Worm (Caenorhabditis elegans) whole organism, dauer: ENCODE measurements around the gene C53A5.17.

Source experiments
- unc-62 ChIP-seq: sonication (generic microtip); optimal IDR thresholded peaks from 2 replicates; lab custom pipeline; 2017; ENCODE audit warnings: missing biosample characterization, missing genetic modification reagents, missing genetic modification characterization

C53A5.17 gene

DNA sequence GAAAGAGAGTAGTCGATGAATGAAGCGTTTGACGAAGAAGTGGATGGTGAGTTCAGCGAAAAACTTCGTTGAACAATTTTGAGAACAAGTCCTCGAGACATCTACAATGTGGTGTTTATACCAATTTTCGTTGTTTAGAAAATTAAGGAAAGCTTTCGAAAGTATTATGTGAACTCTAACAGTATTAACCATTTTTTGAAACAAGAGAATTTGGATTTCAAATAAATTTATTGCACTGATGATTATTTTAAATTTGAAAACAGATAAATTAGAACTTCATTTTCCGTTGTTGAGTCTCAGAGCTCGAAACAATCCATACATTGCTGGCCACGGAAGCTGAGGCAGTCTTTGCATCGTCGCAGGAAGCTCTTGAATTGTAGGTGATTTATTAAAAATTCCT lies 1.6 kb upstream of the C53A5.17 start, which contains the start of gene C53A5.16:
Gene C53A5.16 (minus strand): TSS at position 101 of the 400 bp plus-strand sequence.
- no peak for TF ChIP-seq unc-62 (GFP tag; lab: Kevin White, UChicago)

DNA sequence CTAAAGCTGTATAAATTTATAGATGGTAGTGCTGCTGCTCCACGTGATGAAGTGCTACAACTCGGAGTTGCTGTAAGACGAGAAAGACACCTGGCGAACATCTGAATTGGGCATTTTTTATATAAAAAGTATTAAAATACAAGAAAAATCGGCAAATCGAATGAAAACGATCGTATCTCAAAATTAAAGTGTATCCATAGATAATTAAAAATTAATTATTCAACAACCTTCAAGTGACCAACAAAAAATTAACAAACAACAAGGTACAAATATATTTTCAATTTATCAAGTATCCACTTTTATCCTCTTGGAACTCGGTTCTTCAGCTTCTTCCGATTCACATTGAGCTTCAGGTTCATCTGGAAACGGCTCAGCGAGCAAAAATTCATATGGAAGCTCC lies 1.6 kb downstream of the C53A5.17 start, which contains the start of gene R02D5.8:
Gene R02D5.8 (minus strand): TSS at position 101 of the 400 bp plus-strand sequence.
- TF ChIP-seq unc-62 (GFP tag; lab: Kevin White, UChicago): no peak

DNA sequence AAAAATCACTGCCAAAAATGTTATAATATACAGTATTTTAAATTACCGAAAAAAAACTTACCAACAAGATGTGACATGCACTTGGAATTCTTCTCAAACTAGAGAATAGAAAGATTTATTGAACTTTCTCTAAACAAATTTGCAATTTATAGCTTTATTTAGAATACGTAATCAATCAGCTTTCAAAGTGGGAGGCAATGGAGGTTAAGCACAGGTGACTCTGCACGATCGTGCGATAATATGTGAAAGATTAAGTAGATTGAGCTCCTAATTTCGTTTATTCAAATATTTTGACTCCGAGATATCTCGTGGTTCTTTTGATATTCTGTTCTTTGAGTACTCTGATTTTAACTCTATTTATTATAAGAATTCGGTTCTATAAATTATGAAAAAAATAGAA lies 2.9 kb downstream of the C53A5.17 start, which contains the start of gene R02D5.6:
Gene R02D5.6 (minus strand): TSS at position 101 of the 400 bp plus-strand sequence.
- TF ChIP-seq unc-62 (GFP tag; lab: Kevin White, UChicago): no peak

DNA sequence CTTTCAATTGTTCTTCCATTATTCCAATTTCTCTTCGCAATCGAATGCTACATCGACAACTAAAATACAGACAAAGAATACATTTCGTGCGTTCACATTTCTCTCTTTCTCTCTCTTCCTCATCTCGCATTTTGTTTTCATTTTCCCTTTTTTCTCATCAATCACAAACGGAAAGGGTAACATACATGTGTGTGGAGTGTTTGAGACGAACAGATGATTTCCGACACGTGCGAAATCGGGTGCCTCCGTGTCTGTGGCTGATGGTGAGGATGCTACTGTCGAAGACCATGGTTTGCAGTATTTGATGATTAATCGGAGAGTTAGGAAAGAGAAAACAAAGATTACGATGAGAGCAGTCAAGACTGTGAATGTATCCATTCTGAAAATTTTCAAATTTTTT lies 10.2 kb downstream of the C53A5.17 start, which contains the start of gene R02D5.9:
Gene R02D5.9 (minus strand): TSS at position 378 of the 400 bp plus-strand sequence.
- TF ChIP-seq unc-62 (GFP tag; lab: Kevin White, UChicago): no peak

DNA sequence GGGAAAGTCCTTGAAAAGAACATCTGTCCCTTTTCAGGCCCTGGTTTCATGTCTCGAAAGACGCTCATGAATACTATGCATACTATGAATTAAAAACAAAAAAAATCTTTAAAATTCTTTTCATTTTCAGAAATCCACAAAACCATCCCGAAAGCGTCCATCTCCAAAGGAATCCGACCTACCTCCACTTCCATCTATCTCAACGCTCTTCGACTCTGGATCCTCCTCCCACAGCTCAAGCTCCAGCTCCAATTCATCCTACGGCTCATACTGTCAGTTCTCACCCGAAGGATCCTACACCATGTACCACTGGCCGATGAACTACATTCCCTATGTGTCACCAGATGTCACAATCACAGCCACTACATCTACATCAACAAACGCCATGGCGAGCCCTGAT lies 12.3 kb downstream of the C53A5.17 start:
- TF ChIP-seq unc-62 (GFP tag; lab: Kevin White, UChicago): no peak

DNA sequence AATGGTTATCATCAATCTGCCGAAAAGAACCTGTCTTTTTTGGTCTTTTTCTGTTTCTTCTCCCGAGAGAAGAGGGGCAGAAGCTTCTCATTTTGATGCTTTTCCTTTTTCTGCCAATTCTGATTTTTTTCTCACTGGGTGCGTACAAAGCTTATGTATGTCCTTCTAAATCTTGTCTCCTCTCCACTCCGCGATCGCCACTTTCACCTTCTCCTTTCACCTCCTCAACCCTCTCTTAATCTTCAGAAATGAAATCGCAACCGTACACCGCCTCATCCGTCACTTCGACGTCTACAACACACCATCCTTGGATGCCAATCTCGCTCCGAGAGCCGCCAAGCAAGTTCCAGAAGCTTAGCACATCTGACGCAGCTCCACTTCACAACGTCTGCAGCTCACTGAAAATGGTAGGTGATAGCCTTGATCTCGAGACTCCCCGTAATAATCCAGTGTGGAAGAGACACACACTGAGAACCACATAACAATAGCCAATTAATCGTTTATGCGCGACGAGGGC lies 12.8 kb downstream of the C53A5.17 start, which contains the start of gene R02D5.1:
Gene R02D5.1 (plus strand): TSS at position 245 of the 517 bp plus-strand sequence.
- TF ChIP-seq unc-62 (GFP tag; lab: Kevin White, UChicago): no peak

DNA sequence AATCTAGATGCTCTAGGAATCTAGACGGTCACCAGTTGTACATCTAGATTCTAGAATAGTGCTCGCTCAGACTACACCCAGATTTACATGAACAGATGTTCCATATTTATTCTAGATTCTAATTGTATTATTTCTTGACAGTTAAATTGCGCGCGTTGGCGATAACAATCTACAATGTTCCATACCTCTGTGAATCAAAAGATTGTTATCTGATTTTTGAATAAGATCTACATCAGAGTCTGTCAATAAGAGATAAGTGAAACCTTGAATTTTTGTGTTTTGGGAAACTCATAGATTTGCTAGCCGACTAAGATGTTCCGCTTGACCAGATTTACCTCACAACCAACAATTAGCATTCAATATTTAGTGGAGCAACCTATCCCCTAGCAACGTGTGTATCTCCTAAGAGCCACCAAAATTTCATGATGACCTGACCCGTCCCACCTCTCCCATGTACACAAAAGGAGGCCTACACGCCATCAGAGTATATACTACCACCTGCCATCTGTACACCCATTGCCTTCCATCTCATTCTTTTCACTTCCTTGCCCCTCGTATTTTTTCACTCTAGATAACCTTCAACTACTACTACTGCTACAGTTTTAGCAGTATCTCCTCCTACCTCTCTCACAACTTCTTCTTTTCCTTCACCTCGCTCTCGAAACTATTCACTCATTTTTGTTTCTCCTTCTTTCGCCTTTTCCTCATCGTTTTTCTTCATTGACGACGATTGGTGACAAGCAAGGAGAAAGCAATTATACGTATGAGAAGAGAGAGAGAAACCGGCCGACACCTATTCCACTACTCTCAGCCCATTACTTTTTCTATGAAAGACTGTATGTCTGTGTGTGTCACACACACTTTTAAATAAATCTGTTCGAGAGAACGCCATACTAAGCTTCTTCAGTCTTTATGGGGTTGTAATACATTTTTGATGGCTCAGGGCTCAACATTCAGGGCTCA lies 13.9 kb downstream of the C53A5.17 start:
- TF ChIP-seq unc-62 (GFP tag; lab: Kevin White, UChicago): no peak

DNA sequence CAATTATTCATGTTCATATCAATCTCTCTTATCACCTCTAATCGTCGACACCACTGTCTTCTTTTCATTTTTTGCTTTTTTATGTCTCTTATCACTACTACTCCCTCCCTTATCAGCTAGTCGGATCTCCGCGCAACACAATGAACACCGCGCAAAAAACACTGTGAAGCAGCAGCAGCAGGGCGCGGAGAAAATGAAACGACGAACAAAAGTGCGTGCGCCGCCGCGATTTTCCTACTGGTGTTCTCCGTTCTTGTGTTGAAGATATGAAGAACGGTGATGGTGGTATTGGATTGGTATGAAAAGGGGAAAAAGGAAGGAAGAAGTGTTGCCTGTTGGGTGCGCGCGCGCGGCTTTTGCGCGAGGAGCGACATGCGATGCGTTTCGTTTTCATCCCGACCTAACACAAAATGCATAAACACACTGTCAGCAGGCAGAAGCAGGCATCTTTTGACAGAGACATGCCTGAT lies 15.1 kb downstream of the C53A5.17 start:
- no peak for TF ChIP-seq unc-62 (GFP tag; lab: Kevin White, UChicago)

DNA sequence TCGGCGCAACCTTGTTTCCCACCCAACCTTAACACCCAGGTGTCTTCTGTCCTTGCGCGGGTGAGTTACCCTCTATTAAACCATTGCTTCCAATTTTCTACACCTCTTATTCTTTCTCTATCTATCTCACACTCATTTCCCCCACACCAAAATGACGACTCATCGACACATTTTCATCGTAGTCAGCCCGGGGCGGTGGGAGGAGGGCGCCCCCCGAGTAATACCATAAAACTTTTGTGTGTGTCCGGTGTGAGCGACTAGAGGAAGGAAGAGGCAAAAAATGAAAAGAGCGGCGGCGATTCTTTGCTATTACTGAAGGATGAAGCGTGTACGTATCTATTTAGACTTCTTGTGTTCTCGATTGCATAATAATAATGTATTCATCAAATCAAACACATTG lies 16.1 kb downstream of the C53A5.17 start:
- no peak for TF ChIP-seq unc-62 (GFP tag; lab: Kevin White, UChicago)

DNA sequence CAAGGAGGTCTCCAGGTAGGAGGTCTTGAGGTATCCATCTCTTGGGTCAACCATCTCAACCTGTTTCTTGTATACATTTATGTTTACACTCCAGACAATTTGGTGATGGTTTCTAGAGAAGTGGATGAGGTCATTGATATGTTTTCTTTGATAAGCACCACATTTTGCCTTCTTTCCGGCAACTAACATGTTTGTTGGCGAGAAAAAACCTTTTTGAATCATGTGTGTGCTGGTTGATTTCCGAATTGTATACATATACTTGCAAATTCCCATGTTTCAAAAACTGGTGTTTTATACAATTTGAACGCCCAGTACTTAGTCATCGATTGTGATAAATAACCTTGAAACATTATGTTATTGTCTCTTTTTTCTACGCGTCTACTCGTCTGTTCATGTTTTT lies 16.8 kb downstream of the C53A5.17 start:
- TF ChIP-seq unc-62 (GFP tag; lab: Kevin White, UChicago): no peak

DNA sequence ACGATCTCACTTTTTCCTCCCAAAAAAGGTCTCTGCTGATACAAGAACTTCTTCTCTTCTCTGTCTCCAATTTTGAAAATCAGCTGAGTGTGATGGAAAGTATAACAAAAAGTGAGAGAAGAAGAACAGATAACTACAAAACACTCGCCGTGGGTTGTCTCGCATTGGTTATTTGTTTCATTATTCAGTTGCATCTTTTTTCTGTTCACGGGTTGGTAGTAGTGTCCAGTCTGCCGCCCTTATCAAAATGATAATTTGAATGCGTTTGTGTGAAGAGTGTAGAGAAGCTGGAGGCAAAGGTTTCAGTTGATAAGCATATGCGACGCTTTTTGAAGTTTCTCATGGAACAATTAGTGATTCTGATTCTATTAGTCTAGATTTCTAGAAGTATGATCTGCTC lies 17.8 kb downstream of the C53A5.17 start:
- no peak for TF ChIP-seq unc-62 (GFP tag; lab: Kevin White, UChicago)

DNA sequence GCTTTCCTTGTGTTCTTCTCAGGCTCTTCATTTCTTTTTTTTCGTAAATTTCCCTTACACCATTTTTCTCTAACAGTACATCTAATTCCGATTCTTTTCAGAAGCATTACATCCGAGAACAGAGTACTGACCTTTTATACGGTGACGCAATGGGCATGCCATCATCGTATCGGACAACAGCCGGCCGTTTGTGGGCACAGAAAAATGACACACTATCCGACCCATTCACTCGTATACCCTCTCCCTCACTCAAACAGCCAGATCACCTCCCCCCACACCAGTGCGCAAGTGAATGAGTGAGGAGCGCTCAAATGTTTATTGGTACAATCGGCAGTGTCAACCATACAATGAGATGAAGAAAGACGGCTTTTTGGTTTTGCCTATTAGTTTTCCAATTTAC lies 19.8 kb downstream of the C53A5.17 start, which contains the start of gene R02D5.24:
Gene R02D5.24 (plus strand): TSS at position 205 of the 400 bp plus-strand sequence.
- no peak for TF ChIP-seq unc-62 (GFP tag; lab: Kevin White, UChicago)

DNA sequence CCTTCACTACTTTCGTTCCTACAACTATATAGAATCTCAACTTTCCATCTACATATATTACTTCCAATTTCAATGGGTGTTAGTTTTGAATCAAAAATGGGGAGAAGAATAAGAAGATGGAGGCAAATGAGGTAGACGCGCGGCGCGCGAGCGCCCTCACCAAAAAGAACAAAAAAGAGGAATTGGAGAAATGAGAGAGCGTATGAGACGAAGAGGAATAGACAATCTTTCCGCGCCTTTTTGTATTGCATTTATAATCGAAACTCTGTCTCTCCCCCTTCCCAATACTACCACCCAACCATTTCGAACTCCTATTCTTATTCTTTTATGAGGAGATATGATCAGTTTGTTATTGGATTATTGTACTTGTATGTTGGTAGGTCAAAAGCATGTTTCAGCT lies 20.3 kb downstream of the C53A5.17 start:
- TF ChIP-seq unc-62 (GFP tag; lab: Kevin White, UChicago): no peak

DNA sequence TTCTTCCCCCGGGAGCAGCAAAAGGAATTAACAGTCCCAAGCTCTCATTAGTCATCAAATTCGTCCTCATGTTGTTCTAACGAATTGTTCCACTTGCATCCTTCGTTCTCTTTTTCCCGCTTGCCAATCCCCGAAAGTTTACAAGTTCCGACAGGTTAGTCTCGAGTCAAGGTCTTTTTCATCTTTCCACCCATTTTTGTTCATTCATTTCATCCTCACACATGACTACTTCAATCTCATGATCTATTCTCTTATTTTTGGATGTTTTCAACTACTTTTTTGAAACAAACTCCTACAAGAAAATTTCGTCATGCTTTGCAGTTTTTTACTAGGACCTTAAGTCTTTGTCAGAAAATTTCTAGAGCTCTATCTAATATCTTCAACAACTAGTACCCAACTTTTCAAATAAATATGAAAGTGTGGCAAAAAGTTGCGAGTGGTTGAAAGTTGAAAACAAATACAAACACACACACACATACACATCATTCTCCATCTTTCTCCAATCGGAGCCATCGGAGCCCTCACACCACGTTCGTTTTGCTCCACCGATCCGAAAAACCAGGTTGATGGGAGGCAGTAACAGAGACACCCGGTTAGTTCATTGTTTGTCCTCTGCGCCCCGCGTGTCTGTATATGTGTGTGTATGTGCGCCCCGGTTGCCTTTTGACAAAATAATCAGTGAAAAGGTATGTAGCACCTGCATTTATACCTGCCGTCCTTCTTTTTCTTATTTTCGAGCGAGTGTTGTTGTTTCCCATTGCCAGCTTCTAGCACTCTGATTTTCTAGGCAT lies 21.6 kb downstream of the C53A5.17 start:
- TF ChIP-seq unc-62 (GFP tag; lab: Kevin White, UChicago): no peak

DNA sequence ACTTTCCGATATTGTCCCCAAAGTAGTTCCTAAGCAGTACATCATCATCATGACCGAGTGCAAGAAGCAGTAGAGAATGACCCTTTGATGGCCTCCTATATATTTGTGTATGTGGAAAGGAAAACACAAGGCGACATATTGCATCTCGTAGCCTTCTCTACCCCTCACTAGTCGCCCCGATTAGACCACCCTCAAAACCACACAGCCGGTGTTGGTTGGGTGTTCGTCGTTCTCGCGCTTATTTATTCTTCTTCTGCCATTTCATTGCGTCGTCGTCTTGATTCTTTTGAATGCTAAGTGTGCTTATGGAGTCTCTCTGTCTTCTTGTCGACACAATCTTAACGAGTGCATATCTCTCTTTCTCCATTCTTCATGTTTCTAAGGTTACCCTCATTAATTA lies 22.7 kb downstream of the C53A5.17 start:
- no peak for TF ChIP-seq unc-62 (GFP tag; lab: Kevin White, UChicago)
